Worm (Caenorhabditis elegans) whole organism, L1 larva: ENCODE data around the gene srpa-72.

Experiments
- aly-2 ChIP-seq: fragments of 150-350 bp; optimal IDR thresholded peaks from 2 replicates; lab custom pipeline; 2014; ENCODE audit warnings: missing biosample characterization, missing genetic modification characterization
- blmp-1 ChIP-seq: fragments of 150-350 bp; optimal IDR thresholded peaks from 2 replicates; lab custom pipeline; 2014; ENCODE audit warnings: missing biosample characterization, missing genetic modification characterization
- ceh-82 ChIP-seq, 3 experiments: fragments of 150-350 bp in 1 of 3; sonication (generic microtip) in 2 of 3; optimal IDR thresholded peaks; 2 replicates each; lab custom pipeline; 2014 to 2017; ENCODE audit warnings: missing biosample characterization in 3 of 3, missing genetic modification characterization in 3 of 3
- ceh-88 ChIP-seq: fragments of 200-800 bp; sonication (Bioruptor generic); IDR thresholded peaks from 2 replicates; pipeline ENCODE4 v1.3.6; 2022; ENCODE audit warnings: missing genetic modification characterization, missing compliant biosample characterization
- dpl-1 ChIP-seq, 3 experiments: fragments of 150-350 bp in 2 of 3; sonication (generic microtip) in 1 of 3; optimal IDR thresholded peaks; 2 replicates each; lab custom pipeline; 2014 to 2017; ENCODE audit warnings: missing biosample characterization in 3 of 3, missing genetic modification characterization in 3 of 3, missing genetic modification reagents in 3 of 3
- efl-1 ChIP-seq, 4 experiments: fragments of 150-350 bp; optimal IDR thresholded peaks in 3 of 4; peaks in 1 of 4; 1 replicate in 1 of 4; 2 replicates in 3 of 4; lab custom pipeline; 2014; ENCODE audit warnings: missing biosample characterization in 2 of 4, missing genetic modification characterization in 2 of 4, missing genetic modification reagents in 2 of 4
- egl-13 ChIP-seq: sonication (generic microtip); optimal IDR thresholded peaks from 2 replicates; lab custom pipeline; 2016; ENCODE audit warnings: missing genotype, missing genetic modification reagents, missing genetic modification characterization, missing compliant biosample characterization
- elt-3 ChIP-seq, 6 experiments: fragments of 150-350 bp in 1 of 6; sonication (generic microtip); optimal IDR thresholded peaks; 2 replicates each; lab custom pipeline; 2017 to 2018; ENCODE audit warnings: missing biosample characterization in 6 of 6, missing genetic modification characterization in 6 of 6, inconsistent platforms in 1 of 6
- ets-5 ChIP-seq: fragments of 200-800 bp; sonication (Bioruptor generic); IDR thresholded peaks from 2 replicates; pipeline ENCODE4 v1.3.6; 2022; ENCODE audit warnings: missing genetic modification characterization, missing compliant biosample characterization
- fkh-10 ChIP-seq: sonication (generic microtip); optimal IDR thresholded peaks from 2 replicates; lab custom pipeline; 2017; ENCODE audit warnings: missing biosample characterization, missing genetic modification reagents, missing genetic modification characterization
- fkh-8 ChIP-seq: sonication (generic microtip); optimal IDR thresholded peaks from 2 replicates; lab custom pipeline; 2016; ENCODE audit warnings: mild to moderate bottlenecking, missing genetic modification characterization, missing compliant biosample characterization
- fos-1 ChIP-seq: fragments of 150-350 bp; optimal IDR thresholded peaks from 2 replicates; lab custom pipeline; 2014; ENCODE audit warnings: missing biosample characterization, missing genetic modification characterization
- hlh-17 ChIP-seq: fragments of 200-800 bp; sonication (Bioruptor generic); optimal IDR thresholded peaks from 2 replicates; lab custom pipeline; 2018; ENCODE audit warnings: missing genetic modification characterization, mild to moderate bottlenecking, missing compliant biosample characterization, moderate library complexity, borderline replicate concordance
- isw-1 ChIP-seq: fragments of 200-800 bp; sonication (Bioruptor generic); IDR thresholded peaks from 2 replicates; pipeline ENCODE4 v1.3.6; 2022; ENCODE audit warnings: missing genetic modification characterization, missing compliant biosample characterization
- lin-13 ChIP-seq: fragments of 150-350 bp; optimal IDR thresholded peaks from 2 replicates; lab custom pipeline; 2014; ENCODE audit warnings: missing biosample characterization, missing genetic modification reagents, missing genetic modification characterization
- lin-14 ChIP-seq: fragments of 200-800 bp; sonication (Bioruptor generic); optimal IDR thresholded peaks from 2 replicates; lab custom pipeline; 2018; ENCODE audit warnings: mild to moderate bottlenecking, missing genetic modification characterization, moderate library complexity, missing compliant biosample characterization
- lin-35 ChIP-seq, 2 experiments: fragments of 150-350 bp; optimal IDR thresholded peaks; 2 replicates each; lab custom pipeline; 2014; ENCODE audit warnings: missing biosample characterization in 2 of 2, missing genetic modification characterization in 2 of 2, missing genetic modification reagents in 2 of 2
- lsy-2 ChIP-seq, 2 experiments: fragments of 150-350 bp; optimal IDR thresholded peaks; 2 replicates each; lab custom pipeline; 2014; ENCODE audit warnings: missing biosample characterization in 2 of 2, missing genetic modification characterization in 2 of 2
- mdl-1 ChIP-seq, 2 experiments: fragments of 150-350 bp; optimal IDR thresholded peaks; 2 replicates each; lab custom pipeline; 2014 to 2017; ENCODE audit warnings: missing biosample characterization in 2 of 2, missing genetic modification characterization in 2 of 2, inconsistent platforms in 1 of 2
- mef-2 ChIP-seq: fragments of 150-350 bp; optimal IDR thresholded peaks from 2 replicates; lab custom pipeline; 2014; ENCODE audit warnings: missing biosample characterization, missing genetic modification characterization
- mep-1 ChIP-seq: fragments of 150-350 bp; optimal IDR thresholded peaks from 2 replicates; lab custom pipeline; 2014; ENCODE audit warnings: missing biosample characterization, missing genetic modification characterization
- nhr-20 ChIP-seq: sonication (generic microtip); optimal IDR thresholded peaks from 2 replicates; lab custom pipeline; 2016; ENCODE audit warnings: mild to moderate bottlenecking, missing genetic modification characterization, missing compliant biosample characterization
- nhr-237 ChIP-seq: fragments of 150-350 bp; optimal IDR thresholded peaks from 2 replicates; lab custom pipeline; 2014; ENCODE audit warnings: missing biosample characterization, missing genetic modification characterization
- nhr-47 ChIP-seq: sonication (generic microtip); optimal IDR thresholded peaks from 2 replicates; lab custom pipeline; 2016; ENCODE audit warnings: mild to moderate bottlenecking, missing genetic modification characterization, moderate library complexity, missing compliant biosample characterization
- nhr-71 ChIP-seq: sonication (generic microtip); optimal IDR thresholded peaks from 2 replicates; lab custom pipeline; 2016; ENCODE audit warnings: mild to moderate bottlenecking, missing genetic modification characterization, moderate library complexity, missing compliant biosample characterization
- nhr-77 ChIP-seq: fragments of 150-350 bp; optimal IDR thresholded peaks from 2 replicates; lab custom pipeline; 2014; ENCODE audit warnings: missing biosample characterization, missing genetic modification characterization
- nhr-85 ChIP-seq: sonication (generic microtip); peaks from one replicate; lab custom pipeline; 2016; ENCODE audit warnings: missing genetic modification characterization, inconsistent platforms, missing compliant biosample characterization
- nhr-90 ChIP-seq: sonication (generic microtip); optimal IDR thresholded peaks from 2 replicates; lab custom pipeline; 2016; ENCODE audit warnings: mild to moderate bottlenecking, missing genetic modification characterization, missing compliant biosample characterization; ENCODE audit not compliant: poor library complexity
- pqm-1 ChIP-seq: sonication (generic microtip); optimal IDR thresholded peaks from 3 replicates; lab custom pipeline; 2017; ENCODE audit warnings: missing biosample characterization, missing genetic modification characterization
- rnt-1 ChIP-seq: sonication (generic microtip); optimal IDR thresholded peaks from 2 replicates; lab custom pipeline; 2016; ENCODE audit warnings: mild to moderate bottlenecking, missing genetic modification characterization, moderate library complexity, missing compliant biosample characterization
- skn-1 ChIP-seq: fragments of 150-350 bp; optimal IDR thresholded peaks from 2 replicates; lab custom pipeline; 2014; ENCODE audit warnings: missing biosample characterization, missing genetic modification characterization
- snpc-4 ChIP-seq: fragments of 150-350 bp; optimal IDR thresholded peaks from 2 replicates; lab custom pipeline; 2014; ENCODE audit warnings: missing biosample characterization, missing genetic modification characterization
- snu-23 ChIP-seq: sonication (generic microtip); optimal IDR thresholded peaks from 2 replicates; lab custom pipeline; 2016; ENCODE audit warnings: missing genetic modification characterization, missing compliant biosample characterization
- sptf-1 ChIP-seq: fragments of 150-350 bp; optimal IDR thresholded peaks from 2 replicates; lab custom pipeline; 2014; ENCODE audit warnings: missing biosample characterization, missing genetic modification characterization
- swsn-7 ChIP-seq: sonication (generic microtip); optimal IDR thresholded peaks from 2 replicates; lab custom pipeline; 2016; ENCODE audit warnings: missing genetic modification characterization, missing compliant biosample characterization
- tbx-2 ChIP-seq: sonication (generic microtip); optimal IDR thresholded peaks from 2 replicates; lab custom pipeline; 2016; ENCODE audit warnings: missing genetic modification characterization, missing compliant biosample characterization
- unc-130 ChIP-seq: fragments of 150-350 bp; optimal IDR thresholded peaks from 2 replicates; lab custom pipeline; 2017; ENCODE audit warnings: missing biosample characterization, missing genetic modification characterization, inconsistent platforms
- unc-62 ChIP-seq: fragments of 150-350 bp; optimal IDR thresholded peaks from 2 replicates; lab custom pipeline; 2014; ENCODE audit warnings: missing biosample characterization, missing genetic modification reagents, missing genetic modification characterization
- unc-98 ChIP-seq: fragments of 200-800 bp; sonication (Bioruptor generic); IDR thresholded peaks from 2 replicates; pipeline ENCODE4 v1.3.6; 2022; ENCODE audit warnings: missing genetic modification characterization, missing compliant biosample characterization
- vab-15 ChIP-seq: sonication (generic microtip); optimal IDR thresholded peaks from 2 replicates; lab custom pipeline; 2017; ENCODE audit warnings: missing genotype, mild to moderate bottlenecking, missing genetic modification characterization, missing compliant biosample characterization
- xbp-1 ChIP-seq: sonication (generic microtip); optimal IDR thresholded peaks from 2 replicates; lab custom pipeline; 2016; ENCODE audit warnings: missing genetic modification characterization, missing compliant biosample characterization
- zip-4 ChIP-seq: fragments of 200-800 bp; sonication (Bioruptor generic); optimal IDR thresholded peaks from 2 replicates; lab custom pipeline; 2018; ENCODE audit warnings: mild to moderate bottlenecking, missing genetic modification characterization, moderate library complexity, missing compliant biosample characterization

Gene srpa-72

ce11 chrII:2830144-2830543 is 42.9 kb downstream of the srpa-72 start:
- TF ChIP-seq nhr-85 (tag; lab: Kevin White, UChicago), result peak; percentile 42
- no peak for TF ChIP-seq efl-1 (optimal IDR thresholded peaks at IDR 0.05; lab: Kevin White, UChicago)
- TF ChIP-seq efl-1 (GFP tag; optimal IDR thresholded peaks at IDR 0.05 in 1 of 2; lab: Kevin White, UChicago), result peak in 1 of 2 experiments; percentile 75
- TF ChIP-seq snpc-4, result no peak
- TF ChIP-seq isw-1 (GFP tag; lab: Robert Waterston, UW), result no peak

- no peak for TF ChIP-seq snpc-4
- no peak for TF ChIP-seq unc-98
- TF ChIP-seq lin-14 (GFP tag; lab: Kevin White, UChicago), result peak; percentile 70
- no peak for TF ChIP-seq egl-13 (tag; lab: Kevin White, UChicago)
- TF ChIP-seq snu-23 (GFP tag; lab: Kevin White, UChicago), result peak; percentile 11
- TF ChIP-seq ceh-88 (GFP tag; lab: Robert Waterston, UW), result no peak
- no peak for TF ChIP-seq nhr-237 (tag; lab: Kevin White, UChicago)
- TF ChIP-seq vab-15 (tag; lab: Kevin White, UChicago), result no peak
- peak; percentile 43 for TF ChIP-seq skn-1
- no peak for TF ChIP-seq fos-1 (tag; lab: Kevin White, UChicago)
- no peak for TF ChIP-seq nhr-77
- no peak for TF ChIP-seq xbp-1 (tag; lab: Kevin White, UChicago)
- TF ChIP-seq ets-5, result no peak
- TF ChIP-seq unc-130 (tag; lab: Kevin White, UChicago), result no peak
- peak; percentile 6 for TF ChIP-seq lin-13 (GFP tag; lab: Kevin White, UChicago)
- TF ChIP-seq nhr-71 (tag; lab: Kevin White, UChicago), result peak; percentile 39
- peak; percentile 45 for TF ChIP-seq nhr-85 (tag; lab: Kevin White, UChicago)
- no peak for TF ChIP-seq mdl-1 (tag; optimal IDR thresholded peaks at IDR 0.05; lab: Kevin White, UChicago)
- TF ChIP-seq dpl-1 (GFP tag; optimal IDR thresholded peaks at IDR 0.05; lab: Kevin White, UChicago), result peak in 1 of 3 experiments; percentile 9
- TF ChIP-seq unc-62 (GFP tag; lab: Kevin White, UChicago), result no peak
- TF ChIP-seq zip-4 (GFP tag; lab: Kevin White, UChicago), result no peak
- peak; percentile 30 for TF ChIP-seq fkh-8 (tag; lab: Kevin White, UChicago)
- no peak for TF ChIP-seq fkh-10
- no peak for TF ChIP-seq sptf-1 (tag; lab: Kevin White, UChicago)
- TF ChIP-seq ceh-82 (tag; optimal IDR thresholded peaks at IDR 0.05; lab: Kevin White, UChicago), result no peak
These were observed 43.9 kb downstream of the srpa-72 start, which contains the start of gene K12H6.6 for ce11 chrII:2831173-2831572. Gene K12H6.6, minus strand, starts transcription at chrII:2831233.

ce11 chrII:2832098-2832497 is 44.8 kb downstream of the srpa-72 start:
- TF ChIP-seq tbx-2 (tag; lab: Kevin White, UChicago), result peak; percentile 28
- no peak for TF ChIP-seq unc-130 (tag; lab: Kevin White, UChicago)
- TF ChIP-seq pqm-1 (tag; lab: Kevin White, UChicago), result no peak
- TF ChIP-seq sptf-1 (tag; lab: Kevin White, UChicago), result no peak
- peak; percentile 52 for TF ChIP-seq nhr-71 (tag; lab: Kevin White, UChicago)
- peak in 1 of 2 experiments; percentile 37 for TF ChIP-seq lin-35 (GFP tag; optimal IDR thresholded peaks at IDR 0.05; lab: Kevin White, UChicago)
- TF ChIP-seq swsn-7 (tag; lab: Kevin White, UChicago), result peak; percentile 10
- peak; percentile 6 for TF ChIP-seq nhr-90 (tag; lab: Kevin White, UChicago)
- peak; percentile 43 for TF ChIP-seq mef-2 (tag; lab: Kevin White, UChicago)
- no peak for TF ChIP-seq nhr-47 (tag; lab: Kevin White, UChicago)
- TF ChIP-seq nhr-77, result peak; percentile 9
- no peak for TF ChIP-seq fkh-8 (tag; lab: Kevin White, UChicago)
- TF ChIP-seq hlh-17, result no peak
- TF ChIP-seq xbp-1 (tag; lab: Kevin White, UChicago), result peak; percentile 7
- TF ChIP-seq efl-1 (optimal IDR thresholded peaks at IDR 0.05; lab: Kevin White, UChicago), result peak; percentile 13 to 36
- no peak for TF ChIP-seq efl-1 (GFP tag; optimal IDR thresholded peaks at IDR 0.05 in 1 of 2; lab: Kevin White, UChicago)
- TF ChIP-seq dpl-1 (GFP tag; optimal IDR thresholded peaks at IDR 0.05; lab: Kevin White, UChicago), result peak in 2 of 3 experiments; percentile 10 to 15
- TF ChIP-seq elt-3 (tag; optimal IDR thresholded peaks at IDR 0.05; lab: Kevin White, UChicago), result peak in 1 of 6 experiments; percentile 38
- no peak for TF ChIP-seq lin-13 (GFP tag; lab: Kevin White, UChicago)
- TF ChIP-seq lsy-2 (tag; optimal IDR thresholded peaks at IDR 0.05; lab: Kevin White, UChicago), result peak; percentile 40 to 54
- TF ChIP-seq blmp-1 (tag; lab: Kevin White, UChicago), result peak; percentile 52
- TF ChIP-seq aly-2, result no peak
- peak; percentile 48 for TF ChIP-seq mep-1 (tag; lab: Kevin White, UChicago)
- TF ChIP-seq snu-23 (GFP tag; lab: Kevin White, UChicago), result peak; percentile 33
- TF ChIP-seq nhr-85 (tag; lab: Kevin White, UChicago), result peak; percentile 61
- TF ChIP-seq lin-14 (GFP tag; lab: Kevin White, UChicago), result peak; percentile 77
- TF ChIP-seq rnt-1, result peak; percentile 41
- peak; percentile 44 for TF ChIP-seq nhr-20 (tag; lab: Kevin White, UChicago)
- TF ChIP-seq ceh-82 (tag; optimal IDR thresholded peaks at IDR 0.05; lab: Kevin White, UChicago), result peak in 1 of 3 experiments; percentile 6
